Worm (Caenorhabditis elegans): ENCODE data around the gene T05C7.4.

DNA sequence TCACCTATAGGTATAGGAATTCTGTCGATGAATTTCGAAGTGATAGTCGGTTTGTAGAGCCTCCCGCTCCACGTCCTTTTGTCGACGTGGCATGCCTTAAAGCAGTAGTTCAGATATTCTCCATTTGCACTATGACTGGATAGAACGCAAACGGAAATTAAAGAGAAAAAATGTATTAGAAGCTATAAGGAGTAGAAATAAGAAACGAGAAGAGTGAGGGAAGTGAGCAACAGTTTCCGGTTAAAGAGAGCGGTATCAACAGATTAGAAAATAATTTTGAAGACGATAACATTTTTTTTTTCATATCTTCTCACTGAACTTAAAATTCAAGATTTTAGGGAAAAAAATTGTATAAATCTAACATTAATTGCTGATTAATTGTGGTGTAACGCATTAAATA, at the start of gene T05C7.4:
- TF ChIP-seq T22C8.4 (GFP tag; IDR thresholded peaks at IDR 0.05) (no peak), klf-2 (GFP tag; conservative IDR thresholded peaks at IDR 0.05) (no peak), ztf-29 (GFP tag; IDR thresholded peaks at IDR 0.05) (no peak), flt-1 (GFP tag; IDR thresholded peaks at IDR 0.05) (no peak), ref-1 (GFP tag; conservative IDR thresholded peaks at IDR 0.05) (no peak), ztf-23 (GFP tag; IDR thresholded peaks at IDR 0.05) (no peak), cog-1 (tag; optimal IDR thresholded peaks at IDR 0.05) (no peak), med-1 (GFP tag; optimal IDR thresholded peaks at IDR 0.05; ENCODE audit: insufficient read depth) (no peak), tab-1 (GFP tag; IDR thresholded peaks at IDR 0.05) (no peak)

Data from whole organism, midembryonic.